Worm (Caenorhabditis elegans): ENCODE results near the gene C18H7.1.

DNA sequence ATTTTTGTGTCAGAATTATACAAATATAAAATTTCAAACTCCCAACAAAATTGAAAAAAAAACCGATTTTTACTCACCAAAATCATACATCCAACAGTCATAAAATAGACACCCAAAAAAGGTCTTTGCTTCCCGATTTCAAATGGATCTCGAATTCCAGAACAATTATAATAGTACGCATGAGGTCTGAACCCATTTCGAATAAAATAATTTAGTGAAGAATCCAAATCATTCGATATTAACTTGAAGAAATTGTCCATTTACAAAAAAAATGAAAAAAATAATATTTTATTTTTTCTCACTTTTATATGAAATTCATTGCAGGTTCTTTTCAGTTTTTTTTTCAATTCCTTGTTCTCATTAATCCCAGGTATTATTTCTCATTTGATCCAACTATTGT, 13.7 kb upstream of the C18H7.1 start, which contains the start of gene srt-59:
- TF ChIP-seq lir-3 (tag; optimal IDR thresholded peaks at IDR 0.05; ENCODE audit: poor library complexity) (no peak), ceh-88 (GFP tag; IDR thresholded peaks at IDR 0.05) (no peak), tbx-2 (tag; optimal IDR thresholded peaks at IDR 0.05) (no peak), mef-2 (tag; optimal IDR thresholded peaks at IDR 0.05) (no peak), alr-1 (tag; optimal IDR thresholded peaks at IDR 0.05; ENCODE audit: borderline replicate concordance) (no peak), lin-13 (GFP tag; optimal IDR thresholded peaks at IDR 0.05) (no peak), efl-1 (optimal IDR thresholded peaks at IDR 0.05) (no peak), efl-1 (GFP tag; optimal IDR thresholded peaks at IDR 0.05 in 1 of 2) (no peak), pqm-1 (tag; optimal IDR thresholded peaks at IDR 0.05) (no peak), nhr-12 (tag; optimal IDR thresholded peaks at IDR 0.05) (no peak), dpl-1 (GFP tag; optimal IDR thresholded peaks at IDR 0.05) (no peak), nhr-84 (tag; optimal IDR thresholded peaks at IDR 0.05) (no peak), unc-130 (tag; optimal IDR thresholded peaks at IDR 0.05) (no peak)
